Worm (Caenorhabditis elegans): ENCODE measurements around the gene nta-1.
A peak's percentile ranks its signal among the peaks of the same experiment; 100 is the strongest.

nta-1 gene

ce11 chrII:3743684-3744200, at the start of gene nta-1:
nta-1 (minus strand) TSS chrII:3743814.
- TF ChIP-seq mml-1 (tag; optimal IDR thresholded peaks at IDR 0.05) (no peak), lin-39 (tag; optimal IDR thresholded peaks at IDR 0.05) (no peak), elt-3 (tag; optimal IDR thresholded peaks at IDR 0.05) (no peak), ceh-9 (tag; optimal IDR thresholded peaks at IDR 0.05) (no peak), snpc-4 (tag; optimal IDR thresholded peaks at IDR 0.05) (no peak), ceh-82 (tag; optimal IDR thresholded peaks at IDR 0.05) (no peak), skn-1 (tag; optimal IDR thresholded peaks at IDR 0.05) (no peak), nhr-11 (tag; optimal IDR thresholded peaks at IDR 0.05) (no peak), nhr-28 (tag; optimal IDR thresholded peaks at IDR 0.05) (no peak), jun-1 (tag; optimal IDR thresholded peaks at IDR 0.05) (no peak), daf-12 (tag; optimal IDR thresholded peaks at IDR 0.05) (no peak), elt-2 (tag; optimal IDR thresholded peaks at IDR 0.05) (peak; percentile 24), lin-15B (tag; optimal IDR thresholded peaks at IDR 0.05) (no peak), nhr-43 (tag; optimal IDR thresholded peaks at IDR 0.05; ENCODE audit: poor library complexity, severe bottlenecking) (no peak), nhr-237 (tag; optimal IDR thresholded peaks at IDR 0.05) (no peak), fos-1 (tag; optimal IDR thresholded peaks at IDR 0.05) (no peak), pqm-1 (tag; optimal IDR thresholded peaks at IDR 0.05) (peak; percentile 51), R02D3.7 (tag; optimal IDR thresholded peaks at IDR 0.05) (no peak), fkh-10 (GFP tag; optimal IDR thresholded peaks at IDR 0.05) (no peak), nhr-76 (tag; optimal IDR thresholded peaks at IDR 0.05) (no peak), pha-4 (tag; optimal IDR thresholded peaks at IDR 0.05) (peak; percentile 76), ceh-28 (tag; optimal IDR thresholded peaks at IDR 0.05) (no peak), zag-1 (tag; optimal IDR thresholded peaks at IDR 0.05) (no peak), egl-5 (tag; optimal IDR thresholded peaks at IDR 0.05) (no peak)

- no peak for TF ChIP-seq pqm-1 (tag; optimal IDR thresholded peaks at IDR 0.05)
- TF ChIP-seq snpc-4 (tag; optimal IDR thresholded peaks at IDR 0.05), result no peak
- TF ChIP-seq fkh-10 (GFP tag; optimal IDR thresholded peaks at IDR 0.05), result no peak
- TF ChIP-seq ama-1 (optimal IDR thresholded peaks at IDR 0.05), result no peak
- TF ChIP-seq skn-1 (tag; optimal IDR thresholded peaks at IDR 0.05), result no peak
- TF ChIP-seq hmg-11 (tag; optimal IDR thresholded peaks at IDR 0.05), result no peak
- TF ChIP-seq nhr-28 (tag; optimal IDR thresholded peaks at IDR 0.05), result no peak
- TF ChIP-seq tbx-2 (tag; optimal IDR thresholded peaks at IDR 0.05), result no peak
- no peak for TF ChIP-seq nhr-11 (tag; optimal IDR thresholded peaks at IDR 0.05)
- TF ChIP-seq lin-15B (tag; optimal IDR thresholded peaks at IDR 0.05), result no peak
- no peak for TF ChIP-seq nfya-1 (tag; optimal IDR thresholded peaks at IDR 0.05; ENCODE audit: insufficient read depth)
- no peak for TF ChIP-seq lin-39 (tag; optimal IDR thresholded peaks at IDR 0.05)
- no peak for TF ChIP-seq nhr-12 (tag; optimal IDR thresholded peaks at IDR 0.05)
- no peak for TF ChIP-seq jun-1 (tag; optimal IDR thresholded peaks at IDR 0.05)
- no peak for TF ChIP-seq nhr-76 (tag; optimal IDR thresholded peaks at IDR 0.05)
Observed at ce11 chrII:3793336-3793735, 49.7 kb upstream of the nta-1 start, which contains the start of gene fbxb-99. fbxb-99 (minus strand) TSS chrII:3793436.

ce11 chrII:3788356-3788962, 44.8 kb upstream of the nta-1 start:
- TF ChIP-seq pqm-1 (tag; optimal IDR thresholded peaks at IDR 0.05) (peak; percentile 7), elt-2 (tag; optimal IDR thresholded peaks at IDR 0.05) (peak; percentile 58), unc-62 (GFP tag; optimal IDR thresholded peaks at IDR 0.05) (no peak)

- TF ChIP-seq pha-4 (tag; optimal IDR thresholded peaks at IDR 0.05), result no peak
- TF ChIP-seq elt-2 (tag; optimal IDR thresholded peaks at IDR 0.05), result no peak
- TF ChIP-seq nhr-76 (tag; optimal IDR thresholded peaks at IDR 0.05), result no peak
- TF ChIP-seq skn-1 (tag; optimal IDR thresholded peaks at IDR 0.05), result no peak
Observed at ce11 chrII:3787151-3787550, 43.5 kb upstream of the nta-1 start, which contains the start of gene T24E12.13. T24E12.13 (plus strand) TSS chrII:3787451.

ce11 chrII:3786538-3786937, 42.9 kb upstream of the nta-1 start:
- TF ChIP-seq eor-1 (tag; optimal IDR thresholded peaks at IDR 0.05) (no peak), elt-3 (tag; optimal IDR thresholded peaks at IDR 0.05) (no peak), pqm-1 (tag; optimal IDR thresholded peaks at IDR 0.05) (peak; percentile 100), egl-27 (tag; optimal IDR thresholded peaks at IDR 0.05) (peak; percentile 46), unc-39 (tag; optimal IDR thresholded peaks at IDR 0.05) (no peak), ZK546.5 (tag; optimal IDR thresholded peaks at IDR 0.05) (no peak), ceh-82 (tag; optimal IDR thresholded peaks at IDR 0.05) (no peak), daf-12 (tag; optimal IDR thresholded peaks at IDR 0.05) (no peak), jun-1 (tag; optimal IDR thresholded peaks at IDR 0.05) (peak; percentile 96), elt-2 (tag; optimal IDR thresholded peaks at IDR 0.05) (peak; percentile 100), fos-1 (tag; optimal IDR thresholded peaks at IDR 0.05) (peak; percentile 63), mdl-1 (tag; optimal IDR thresholded peaks at IDR 0.05) (no peak), ama-1 (optimal IDR thresholded peaks at IDR 0.05) (no peak), hmg-11 (tag; optimal IDR thresholded peaks at IDR 0.05) (no peak), nhr-12 (tag; optimal IDR thresholded peaks at IDR 0.05) (no peak), skn-1 (tag; optimal IDR thresholded peaks at IDR 0.05) (peak; percentile 35), pha-4 (tag; optimal IDR thresholded peaks at IDR 0.05) (peak; percentile 92)

All from whole organism, L3 larva.